Fruit fly (Drosophila melanogaster): ENCODE measurements around the gene Sdic2.

DNA sequence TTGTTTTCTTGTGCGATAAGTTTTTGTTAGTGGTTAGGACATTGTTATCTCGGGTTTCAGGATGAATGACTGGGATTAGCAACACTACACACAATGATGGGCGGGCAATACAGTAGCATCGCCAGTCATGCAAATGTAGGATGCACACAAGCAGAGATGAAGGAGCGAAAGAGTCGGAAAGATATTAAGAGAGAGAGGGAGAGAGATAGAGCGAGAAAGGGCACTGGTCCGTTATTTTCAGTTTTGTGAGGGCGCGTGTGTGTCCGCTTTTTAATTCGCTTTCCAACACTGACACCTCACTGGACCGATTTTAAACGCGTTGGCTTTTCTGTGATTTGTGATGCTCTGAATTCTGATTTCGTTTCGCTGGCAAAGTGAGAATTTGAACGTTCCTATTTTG lies 45.4 kb upstream of the Sdic2 start:
- no peak for TF ChIP-seq psq (optimal IDR thresholded peaks at IDR 0.05)
- TF ChIP-seq h (optimal IDR thresholded peaks at IDR 0.05), result no peak
- TF ChIP-seq insv (optimal IDR thresholded peaks at IDR 0.05), result no peak
